Worm (Caenorhabditis elegans) whole organism, L1 larva: ENCODE measurements around the gene hizr-1.

Experiments used
- C04F5.9 ChIP-seq: sonication (generic microtip); optimal IDR thresholded peaks from 2 replicates; lab custom pipeline; 2016; ENCODE audit warnings: missing genetic modification characterization, missing compliant biosample characterization
- C34B4.2 ChIP-seq: sonication (generic microtip); optimal IDR thresholded peaks from 2 replicates; lab custom pipeline; 2017; ENCODE audit warnings: mild to moderate bottlenecking, missing genetic modification characterization, missing compliant biosample characterization
- Y116A8C.19 ChIP-seq: sonication (generic microtip); optimal IDR thresholded peaks from 2 replicates; lab custom pipeline; 2016; ENCODE audit warnings: missing compliant biosample characterization, missing genetic modification characterization, borderline replicate concordance
- aha-1 ChIP-seq: fragments of 150-350 bp; optimal IDR thresholded peaks from 2 replicates; lab custom pipeline; 2014; ENCODE audit warnings: missing biosample characterization, missing genetic modification characterization
- alr-1 ChIP-seq: fragments of 200-800 bp; sonication (Bioruptor generic); optimal IDR thresholded peaks from 2 replicates; lab custom pipeline; 2018; ENCODE audit warnings: borderline replicate concordance, mild to moderate bottlenecking, missing genetic modification characterization, missing compliant biosample characterization
- aly-2 ChIP-seq: fragments of 150-350 bp; optimal IDR thresholded peaks from 2 replicates; lab custom pipeline; 2014; ENCODE audit warnings: missing biosample characterization, missing genetic modification characterization
- blmp-1 ChIP-seq: fragments of 150-350 bp; optimal IDR thresholded peaks from 2 replicates; lab custom pipeline; 2014; ENCODE audit warnings: missing biosample characterization, missing genetic modification characterization
- ceh-63 ChIP-seq: fragments of 200-800 bp; sonication (Bioruptor generic); optimal IDR thresholded peaks from 2 replicates; lab custom pipeline; 2018; ENCODE audit warnings: mild to moderate bottlenecking, missing genetic modification characterization, missing compliant biosample characterization
- ceh-8 ChIP-seq: fragments of 200-800 bp; sonication (Bioruptor generic); optimal IDR thresholded peaks from 2 replicates; lab custom pipeline; 2018; ENCODE audit warnings: mild to moderate bottlenecking, missing genetic modification characterization, moderate library complexity, missing compliant biosample characterization
- ceh-82 ChIP-seq, 3 experiments: fragments of 150-350 bp in 1 of 3; sonication (generic microtip) in 2 of 3; optimal IDR thresholded peaks; 2 replicates each; lab custom pipeline; 2014 to 2017; ENCODE audit warnings: missing biosample characterization in 3 of 3, missing genetic modification characterization in 3 of 3
- efl-1 ChIP-seq, 4 experiments: fragments of 150-350 bp; optimal IDR thresholded peaks in 3 of 4; peaks in 1 of 4; 1 replicate in 1 of 4; 2 replicates in 3 of 4; lab custom pipeline; 2014; ENCODE audit warnings: missing biosample characterization in 2 of 4, missing genetic modification characterization in 2 of 4, missing genetic modification reagents in 2 of 4
- efl-3 ChIP-seq: fragments of 200-800 bp; sonication (Bioruptor generic); optimal IDR thresholded peaks from 2 replicates; lab custom pipeline; 2018; ENCODE audit warnings: mild to moderate bottlenecking, missing genetic modification characterization, missing compliant biosample characterization
- elt-2 ChIP-seq: sonication (generic microtip); optimal IDR thresholded peaks from 2 replicates; lab custom pipeline; 2016; ENCODE audit warnings: missing genetic modification characterization, mild to moderate bottlenecking, inconsistent platforms, missing compliant biosample characterization, missing genetic modification reagents
- elt-3 ChIP-seq, 6 experiments: fragments of 150-350 bp in 1 of 6; sonication (generic microtip); optimal IDR thresholded peaks; 2 replicates each; lab custom pipeline; 2017 to 2018; ENCODE audit warnings: missing biosample characterization in 6 of 6, missing genetic modification characterization in 6 of 6, inconsistent platforms in 1 of 6
- ets-5 ChIP-seq: fragments of 200-800 bp; sonication (Bioruptor generic); IDR thresholded peaks from 2 replicates; pipeline ENCODE4 v1.3.6; 2022; ENCODE audit warnings: missing genetic modification characterization, missing compliant biosample characterization
- grh-1 ChIP-seq: fragments of 200-800 bp; sonication (Bioruptor generic); IDR thresholded peaks from 2 replicates; pipeline ENCODE4 v1.3.6; 2022; ENCODE audit warnings: missing genetic modification reagents, missing genetic modification characterization, missing compliant biosample characterization
- isw-1 ChIP-seq: fragments of 200-800 bp; sonication (Bioruptor generic); IDR thresholded peaks from 2 replicates; pipeline ENCODE4 v1.3.6; 2022; ENCODE audit warnings: missing genetic modification characterization, missing compliant biosample characterization
- jun-1 ChIP-seq: fragments of 150-350 bp; optimal IDR thresholded peaks from 2 replicates; lab custom pipeline; 2014; ENCODE audit warnings: missing biosample characterization, missing genetic modification reagents, missing genetic modification characterization
- lin-14 ChIP-seq: fragments of 200-800 bp; sonication (Bioruptor generic); optimal IDR thresholded peaks from 2 replicates; lab custom pipeline; 2018; ENCODE audit warnings: mild to moderate bottlenecking, missing genetic modification characterization, moderate library complexity, missing compliant biosample characterization
- lin-39 ChIP-seq: fragments of 150-350 bp; optimal IDR thresholded peaks from 2 replicates; lab custom pipeline; 2014; ENCODE audit warnings: missing biosample characterization, missing genetic modification reagents, missing genetic modification characterization
- lsy-2 ChIP-seq, 2 experiments: fragments of 150-350 bp; optimal IDR thresholded peaks; 2 replicates each; lab custom pipeline; 2014; ENCODE audit warnings: missing biosample characterization in 2 of 2, missing genetic modification characterization in 2 of 2
- mab-9 ChIP-seq: fragments of 200-800 bp; sonication (Bioruptor generic); IDR thresholded peaks from 2 replicates; pipeline ENCODE4 v1.3.6; 2022; ENCODE audit warnings: missing genetic modification reagents, missing genetic modification characterization, missing compliant biosample characterization
- mef-2 ChIP-seq: fragments of 150-350 bp; optimal IDR thresholded peaks from 2 replicates; lab custom pipeline; 2014; ENCODE audit warnings: missing biosample characterization, missing genetic modification characterization
- mep-1 ChIP-seq: fragments of 150-350 bp; optimal IDR thresholded peaks from 2 replicates; lab custom pipeline; 2014; ENCODE audit warnings: missing biosample characterization, missing genetic modification characterization
- nhr-12 ChIP-seq: sonication (generic microtip); optimal IDR thresholded peaks from 2 replicates; lab custom pipeline; 2017; ENCODE audit warnings: missing biosample characterization, missing genetic modification characterization
- nhr-20 ChIP-seq: sonication (generic microtip); optimal IDR thresholded peaks from 2 replicates; lab custom pipeline; 2016; ENCODE audit warnings: mild to moderate bottlenecking, missing genetic modification characterization, missing compliant biosample characterization
- nhr-28 ChIP-seq: fragments of 150-350 bp; optimal IDR thresholded peaks from 2 replicates; lab custom pipeline; 2014; ENCODE audit warnings: missing biosample characterization, missing genetic modification characterization
- nhr-47 ChIP-seq: sonication (generic microtip); optimal IDR thresholded peaks from 2 replicates; lab custom pipeline; 2016; ENCODE audit warnings: mild to moderate bottlenecking, missing genetic modification characterization, moderate library complexity, missing compliant biosample characterization
- nhr-71 ChIP-seq: sonication (generic microtip); optimal IDR thresholded peaks from 2 replicates; lab custom pipeline; 2016; ENCODE audit warnings: mild to moderate bottlenecking, missing genetic modification characterization, moderate library complexity, missing compliant biosample characterization
- nhr-77 ChIP-seq: fragments of 150-350 bp; optimal IDR thresholded peaks from 2 replicates; lab custom pipeline; 2014; ENCODE audit warnings: missing biosample characterization, missing genetic modification characterization
- nhr-85 ChIP-seq: sonication (generic microtip); peaks from one replicate; lab custom pipeline; 2016; ENCODE audit warnings: missing genetic modification characterization, inconsistent platforms, missing compliant biosample characterization
- pqm-1 ChIP-seq: sonication (generic microtip); optimal IDR thresholded peaks from 3 replicates; lab custom pipeline; 2017; ENCODE audit warnings: missing biosample characterization, missing genetic modification characterization
- rnt-1 ChIP-seq: sonication (generic microtip); optimal IDR thresholded peaks from 2 replicates; lab custom pipeline; 2016; ENCODE audit warnings: mild to moderate bottlenecking, missing genetic modification characterization, moderate library complexity, missing compliant biosample characterization
- snpc-4 ChIP-seq: fragments of 150-350 bp; optimal IDR thresholded peaks from 2 replicates; lab custom pipeline; 2014; ENCODE audit warnings: missing biosample characterization, missing genetic modification characterization
- swsn-7 ChIP-seq: sonication (generic microtip); optimal IDR thresholded peaks from 2 replicates; lab custom pipeline; 2016; ENCODE audit warnings: missing genetic modification characterization, missing compliant biosample characterization
- tlp-1 ChIP-seq: fragments of 150-350 bp; optimal IDR thresholded peaks from 2 replicates; lab custom pipeline; 2014; ENCODE audit warnings: missing biosample characterization, missing genetic modification characterization
- unc-30 ChIP-seq: sonication (generic microtip); optimal IDR thresholded peaks from 2 replicates; lab custom pipeline; 2017; ENCODE audit warnings: missing biosample characterization, missing genetic modification characterization
- unc-86 ChIP-seq: sonication (generic microtip); optimal IDR thresholded peaks from 2 replicates; lab custom pipeline; 2016; ENCODE audit warnings: missing genetic modification characterization, missing compliant biosample characterization
- unc-98 ChIP-seq: fragments of 200-800 bp; sonication (Bioruptor generic); IDR thresholded peaks from 2 replicates; pipeline ENCODE4 v1.3.6; 2022; ENCODE audit warnings: missing genetic modification characterization, missing compliant biosample characterization
- zip-4 ChIP-seq: fragments of 200-800 bp; sonication (Bioruptor generic); optimal IDR thresholded peaks from 2 replicates; lab custom pipeline; 2018; ENCODE audit warnings: mild to moderate bottlenecking, missing genetic modification characterization, moderate library complexity, missing compliant biosample characterization
- ztf-11 ChIP-seq, 2 experiments: sonication (generic microtip); optimal IDR thresholded peaks; 2 replicates each; lab custom pipeline; 2016 to 2017; ENCODE audit warnings: missing genetic modification characterization in 2 of 2, missing biosample characterization in 1 of 2, missing compliant biosample characterization in 1 of 2
- ztf-4 ChIP-seq: fragments of 150-350 bp; optimal IDR thresholded peaks from 2 replicates; lab custom pipeline; 2014; ENCODE audit warnings: missing biosample characterization, missing genetic modification characterization

Gene hizr-1

ce11 chrX:11299642-11300307, 18.3 kb upstream of the hizr-1 start, which contains the start of the genes snrp-40.1 and F08G12.3 (continued):
- TF ChIP-seq ceh-63 (no peak), nhr-12 (tag; lab: Kevin White, UChicago) (no peak), aly-2 (tag; lab: Kevin White, UChicago) (no peak), lsy-2 (tag; optimal IDR thresholded peaks at IDR 0.05; lab: Kevin White, UChicago) (peak; percentile 46 to 84), unc-30 (tag; lab: Kevin White, UChicago) (no peak), alr-1 (tag; lab: Kevin White, UChicago) (no peak), lin-14 (GFP tag; lab: Kevin White, UChicago) (peak; percentile 99), nhr-47 (peak; percentile 76), C34B4.2 (tag; lab: Kevin White, UChicago) (no peak), ets-5 (no peak), ceh-82 (tag; optimal IDR thresholded peaks at IDR 0.05; lab: Kevin White, UChicago) (peak; percentile 28 to 90 (median 56)), unc-98 (no peak), ztf-11 (tag; optimal IDR thresholded peaks at IDR 0.05; lab: Kevin White, UChicago) (peak in 1 of 2 experiments; percentile 60), ztf-4 (tag; lab: Kevin White, UChicago) (peak; percentile 33), aha-1 (no peak)
- TF ChIP-seq, all 84 proteins: peak for 46

DNA sequence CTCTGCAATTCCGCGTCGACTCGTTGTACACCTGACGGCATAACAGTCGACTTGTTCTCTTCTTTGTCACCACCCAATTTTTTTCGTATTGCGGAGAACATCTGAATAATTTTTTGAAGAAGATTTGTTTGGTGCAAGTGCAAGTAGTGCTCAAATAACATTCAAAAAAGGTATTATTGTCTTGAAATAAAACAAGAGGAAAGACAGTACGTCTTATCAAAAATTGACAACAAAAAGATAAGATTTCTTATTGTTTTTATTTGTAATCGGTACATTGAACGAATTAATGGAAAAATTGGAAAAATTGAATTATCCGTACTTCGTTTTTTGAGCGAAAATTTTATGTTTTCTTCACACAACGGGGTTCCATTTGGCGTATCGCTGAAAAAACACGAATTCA, 12.3 kb upstream of the hizr-1 start, which contains the start of gene F08G12.1:
TSS of gene F08G12.1 (minus strand) at position 101 of the 400 bp plus-strand sequence.
- TF ChIP-seq rnt-1 (tag; lab: Kevin White, UChicago) (no peak), mep-1 (tag; lab: Kevin White, UChicago) (no peak), nhr-71 (tag; lab: Kevin White, UChicago) (no peak), grh-1 (no peak), pqm-1 (tag; lab: Kevin White, UChicago) (no peak), C04F5.9 (no peak), elt-2 (tag; lab: Kevin White, UChicago) (no peak), ets-5 (no peak), efl-1 (optimal IDR thresholded peaks at IDR 0.05; lab: Kevin White, UChicago) (no peak), efl-1 (GFP tag; optimal IDR thresholded peaks at IDR 0.05 in 1 of 2; lab: Kevin White, UChicago) (no peak), C34B4.2 (tag; lab: Kevin White, UChicago) (no peak), jun-1 (tag; lab: Kevin White, UChicago) (no peak), ceh-82 (tag; optimal IDR thresholded peaks at IDR 0.05; lab: Kevin White, UChicago) (no peak), ztf-11 (tag; optimal IDR thresholded peaks at IDR 0.05; lab: Kevin White, UChicago) (no peak), nhr-28 (tag; lab: Kevin White, UChicago) (no peak), isw-1 (GFP tag; lab: Robert Waterston, UW) (no peak)
- TF ChIP-seq, all 84 proteins: peak for 0

DNA sequence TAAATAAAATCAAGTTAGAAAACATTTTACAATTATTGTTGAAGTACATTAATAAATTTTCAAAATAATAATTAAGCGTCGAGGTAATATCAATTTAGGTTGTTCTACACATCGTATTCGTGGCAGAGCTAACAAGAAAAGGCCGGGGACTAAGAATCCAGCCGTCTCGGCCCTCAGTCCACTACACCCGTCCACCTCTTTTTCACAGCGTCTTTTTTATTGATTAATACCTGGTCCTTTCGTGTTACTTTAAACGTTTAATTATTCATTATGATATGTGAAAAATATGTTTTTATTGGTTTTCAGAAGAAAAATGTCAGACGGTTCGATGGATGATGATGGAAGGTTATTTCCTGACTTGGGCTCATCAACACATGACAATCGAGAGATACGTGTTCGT, 11.0 kb upstream of the hizr-1 start, which contains the start of gene vhl-1:
TSS of gene vhl-1 (plus strand) at position 301 of the 400 bp plus-strand sequence.
- TF ChIP-seq ceh-8 (GFP tag; lab: Kevin White, UChicago) (no peak), grh-1 (no peak), unc-30 (tag; lab: Kevin White, UChicago) (no peak), alr-1 (tag; lab: Kevin White, UChicago) (no peak), nhr-28 (tag; lab: Kevin White, UChicago) (no peak), swsn-7 (tag; lab: Kevin White, UChicago) (no peak)

- no peak for TF ChIP-seq nhr-77 (tag; lab: Kevin White, UChicago)
- no peak for TF ChIP-seq efl-3 (GFP tag; lab: Kevin White, UChicago)
- TF ChIP-seq tlp-1 (tag; lab: Kevin White, UChicago): no peak
- peak; percentile 34 for TF ChIP-seq lin-14 (GFP tag; lab: Kevin White, UChicago)
- TF ChIP-seq blmp-1 (tag; lab: Kevin White, UChicago): peak; percentile 43
- TF ChIP-seq nhr-20 (tag; lab: Kevin White, UChicago): peak; percentile 35
- no peak for TF ChIP-seq lin-39 (tag; lab: Kevin White, UChicago)
- no peak for TF ChIP-seq nhr-71 (tag; lab: Kevin White, UChicago)
- no peak for TF ChIP-seq zip-4 (GFP tag; lab: Kevin White, UChicago)
- no peak for TF ChIP-seq unc-86 (tag; lab: Kevin White, UChicago)
- no peak for TF ChIP-seq efl-1 (optimal IDR thresholded peaks at IDR 0.05; lab: Kevin White, UChicago)
- peak in 1 of 2 experiments; percentile 63 for TF ChIP-seq efl-1 (GFP tag; optimal IDR thresholded peaks at IDR 0.05 in 1 of 2; lab: Kevin White, UChicago)
- no peak for TF ChIP-seq Y116A8C.19 (tag; lab: Kevin White, UChicago)
- peak in 1 of 6 experiments; percentile 29 for TF ChIP-seq elt-3 (tag; optimal IDR thresholded peaks at IDR 0.05; lab: Kevin White, UChicago)
- no peak for TF ChIP-seq alr-1 (tag; lab: Kevin White, UChicago)
- no peak for TF ChIP-seq C34B4.2 (tag; lab: Kevin White, UChicago)
- TF ChIP-seq mab-9 (GFP tag; lab: Robert Waterston, UW): no peak
- no peak for TF ChIP-seq mef-2 (tag; lab: Kevin White, UChicago)
- TF ChIP-seq nhr-85 (tag; lab: Kevin White, UChicago): peak; percentile 74
- TF ChIP-seq snpc-4 (tag; lab: Kevin White, UChicago): no peak
Observed at ce11 chrX:11310285-11310838, 7.7 kb upstream of the hizr-1 start, which contains the start of gene F08G12.5. TSS of gene F08G12.5 (minus strand) at chrX:11310285.
